Fruit fly (Drosophila melanogaster) whole organism: ENCODE results near the gene CG6295.

ENCODE experiments used
- CG8478 ChIP-seq: fragments of >200 bp; optimal IDR thresholded peaks from 2 replicates; lab custom pipeline; 2018; ENCODE audit warnings: inconsistent platforms
- psq ChIP-seq: fragments of >200 bp; optimal IDR thresholded peaks from 2 replicates; lab custom pipeline; 2017
- usp ChIP-seq: fragments of >200 bp; optimal IDR thresholded peaks from 2 replicates; lab custom pipeline; 2017; ENCODE audit warnings: missing biosample characterization, missing genetic modification characterization, mixed read lengths

The CG6295 gene

dm6 chr3R:26956376-26957062 lies 50.3 kb downstream of the CG6295 start:
- TF ChIP-seq psq (lab: Kevin White, UChicago) (no peak), usp (no peak), CG8478 (lab: Kevin White, UChicago) (no peak)
